Fruit fly (Drosophila melanogaster) whole organism, embryonic: Measurements from ENCODE around the gene sv.
A peak's percentile ranks its signal among the peaks of the same experiment; 100 is the strongest.

ENCODE experiments used
- ATbp ChIP-seq: fragments of 200-800 bp; sonication (Bioruptor generic); optimal IDR thresholded peaks from 2 replicates; lab custom pipeline; 2017; ENCODE audit warnings: missing biosample characterization, mild to moderate bottlenecking, missing genetic modification characterization, missing genetic modification reagents
- CG10321 ChIP-seq: fragments of 200-800 bp; sonication (Bioruptor generic); IDR thresholded peaks from 2 replicates; pipeline ENCODE4 v1.3.6; 2022; ENCODE audit warnings: missing biosample characterization, missing genetic modification characterization
- CG10366 ChIP-seq: fragments of 200-800 bp; sonication (Bioruptor generic); IDR thresholded peaks from 2 replicates; pipeline ENCODE4 v1.3.6; 2022; ENCODE audit warnings: missing biosample characterization, missing genetic modification characterization
- CG12769 ChIP-seq: fragments of 200-800 bp; sonication (Bioruptor generic); optimal IDR thresholded peaks from 2 replicates; lab custom pipeline; 2019; ENCODE audit warnings: missing biosample characterization, mild to moderate bottlenecking, missing genetic modification characterization, moderate library complexity
- CG15514 ChIP-seq: fragments of 200-800 bp; sonication (Bioruptor generic); optimal IDR thresholded peaks from 3 replicates; lab custom pipeline; 2017; ENCODE audit warnings: missing biosample characterization, missing genetic modification characterization, mild to moderate bottlenecking, moderate library complexity, missing genetic modification reagents
- CG1647 ChIP-seq: fragments of 200-800 bp; sonication (Bioruptor generic); optimal IDR thresholded peaks from 3 replicates; lab custom pipeline; 2016; ENCODE audit warnings: missing biosample characterization, missing genetic modification characterization
- CG16779 ChIP-seq: fragments of 200-800 bp; sonication (Bioruptor generic); IDR thresholded peaks from 2 replicates; pipeline ENCODE4 v1.3.6; 2022; ENCODE audit warnings: missing biosample characterization, missing genetic modification characterization
- CG17361 ChIP-seq: fragments of 200-800 bp; sonication (Bioruptor generic); IDR thresholded peaks from 3 replicates; pipeline ENCODE4 v1.3.6; 2022; ENCODE audit warnings: missing biosample characterization, missing genetic modification characterization
- CG17568 ChIP-seq: fragments of 200-800 bp; sonication (Bioruptor generic); optimal IDR thresholded peaks from 2 replicates; lab custom pipeline; 2018; ENCODE audit warnings: missing biosample characterization, mild to moderate bottlenecking, missing genetic modification characterization, moderate library complexity
- CG18262 ChIP-seq: fragments of 200-800 bp; optimal IDR thresholded peaks from 3 replicates; lab custom pipeline; 2019; ENCODE audit warnings: missing biosample characterization, mild to moderate bottlenecking, missing genetic modification characterization, moderate library complexity
- CG2875 ChIP-seq: fragments of 200-800 bp; sonication (Bioruptor generic); optimal IDR thresholded peaks from 2 replicates; lab custom pipeline; 2017; ENCODE audit warnings: missing biosample characterization, mild to moderate bottlenecking, missing genetic modification characterization, missing genetic modification reagents
- CG30403 ChIP-seq: fragments of 200-800 bp; sonication (Bioruptor generic); optimal IDR thresholded peaks from 3 replicates; lab custom pipeline; 2016; ENCODE audit warnings: missing biosample characterization, missing genetic modification characterization
- CG32532 ChIP-seq: fragments of 200-800 bp; sonication (Bioruptor generic); IDR thresholded peaks from 2 replicates; pipeline ENCODE4 v1.3.6; 2022; ENCODE audit warnings: missing biosample characterization, missing genetic modification characterization
- CG3838 ChIP-seq: fragments of 200-800 bp; sonication (Bioruptor generic); optimal IDR thresholded peaks from 3 replicates; lab custom pipeline; 2016; ENCODE audit warnings: missing biosample characterization, missing genetic modification characterization
- CG3847 ChIP-seq: fragments of 200-800 bp; sonication (Bioruptor generic); IDR thresholded peaks from 2 replicates; pipeline ENCODE4 v1.3.6; 2022; ENCODE audit warnings: missing biosample characterization, missing genetic modification characterization
- CG42726 ChIP-seq: fragments of 200-800 bp; sonication (Bioruptor generic); IDR thresholded peaks from 2 replicates; pipeline ENCODE4 v1.3.6; 2022; ENCODE audit warnings: missing biosample characterization, missing genetic modification characterization; ENCODE audit not compliant: partially characterized antibody
- CG4360 ChIP-seq: fragments of 200-800 bp; sonication (Bioruptor generic); IDR thresholded peaks from 2 replicates; pipeline ENCODE4 v1.3.6; 2022; ENCODE audit warnings: missing biosample characterization, missing genetic modification characterization
- CG4617 ChIP-seq: fragments of 200-800 bp; sonication (Bioruptor generic); optimal IDR thresholded peaks from 3 replicates; lab custom pipeline; 2016; ENCODE audit warnings: missing biosample characterization, missing genetic modification characterization, borderline replicate concordance
- CG7271 ChIP-seq: fragments of 200-800 bp; sonication (Bioruptor generic); optimal IDR thresholded peaks from 2 replicates; lab custom pipeline; 2018; ENCODE audit warnings: missing biosample characterization, mild to moderate bottlenecking, missing genetic modification characterization, moderate library complexity
- CG7987 ChIP-seq: fragments of 200-800 bp; sonication (Bioruptor generic); optimal IDR thresholded peaks from 2 replicates; lab custom pipeline; 2018; ENCODE audit warnings: missing biosample characterization, mild to moderate bottlenecking, missing genetic modification characterization, moderate library complexity
- CG8944 ChIP-seq: fragments of 200-800 bp; sonication (Bioruptor generic); optimal IDR thresholded peaks from 3 replicates; lab custom pipeline; 2016; ENCODE audit warnings: missing biosample characterization, missing genetic modification characterization
- Camta ChIP-seq: fragments of 200-800 bp; sonication (Bioruptor generic); optimal IDR thresholded peaks from 2 replicates; lab custom pipeline; 2016; ENCODE audit warnings: missing biosample characterization, missing genetic modification characterization
- Dfd ChIP-seq, 2 experiments: fragments of >200 bp; optimal IDR thresholded peaks; 2 replicates each; lab custom pipeline; 2017; ENCODE audit warnings: missing biosample characterization in 2 of 2, missing genetic modification characterization in 2 of 2
- Dll ChIP-seq: fragments of 200-800 bp; sonication (Bioruptor generic); IDR thresholded peaks from 4 replicates; pipeline ENCODE4 v1.3.6; 2022; ENCODE audit warnings: missing biosample characterization, missing genetic modification characterization; ENCODE audit not compliant: partially characterized antibody
- Hey ChIP-seq: fragments of 200-800 bp; sonication (Bioruptor generic); optimal IDR thresholded peaks from 3 replicates; lab custom pipeline; 2018; ENCODE audit warnings: missing biosample characterization, mild to moderate bottlenecking, missing genetic modification characterization
- HmgZ ChIP-seq: fragments of 200-800 bp; sonication (Bioruptor generic); optimal IDR thresholded peaks from 2 replicates; lab custom pipeline; 2018; ENCODE audit warnings: missing biosample characterization, mild to moderate bottlenecking, missing genetic modification characterization
- Hmr ChIP-seq: fragments of 200-800 bp; sonication (Bioruptor generic); optimal IDR thresholded peaks from 3 replicates; lab custom pipeline; 2017; ENCODE audit warnings: mild to moderate bottlenecking, missing biosample characterization, missing genetic modification reagents, missing genetic modification characterization
- MBD-R2 ChIP-seq: fragments of 200-800 bp; sonication (Bioruptor generic); IDR thresholded peaks from 2 replicates; pipeline ENCODE4 v1.3.6; 2022; ENCODE audit warnings: missing biosample characterization, missing genetic modification characterization
- NC2α ChIP-seq: fragments of 200-800 bp; sonication (Bioruptor generic); optimal IDR thresholded peaks from 2 replicates; lab custom pipeline; 2016; ENCODE audit warnings: missing biosample characterization, missing genetic modification characterization
- NC2β ChIP-seq: fragments of 200-800 bp; sonication (Bioruptor generic); optimal IDR thresholded peaks from 2 replicates; lab custom pipeline; 2016; ENCODE audit warnings: missing biosample characterization, missing genetic modification characterization
- Oli ChIP-seq: fragments of 200-800 bp; sonication (Bioruptor generic); optimal IDR thresholded peaks from 2 replicates; lab custom pipeline; 2018; ENCODE audit warnings: missing biosample characterization, mild to moderate bottlenecking, missing genetic modification characterization, moderate library complexity
- Ravus ChIP-seq: fragments of 200-800 bp; sonication (Bioruptor generic); IDR thresholded peaks from 2 replicates; pipeline ENCODE4 v1.3.6; 2022; ENCODE audit warnings: missing biosample characterization, missing genetic modification characterization
- Spps ChIP-seq: fragments of 200-800 bp; sonication (Bioruptor generic); optimal IDR thresholded peaks from 2 replicates; lab custom pipeline; 2018; ENCODE audit warnings: missing biosample characterization, mild to moderate bottlenecking, missing genetic modification characterization
- TFAM ChIP-seq: fragments of 200-800 bp; sonication (Bioruptor generic); optimal IDR thresholded peaks from 2 replicates; lab custom pipeline; 2017; ENCODE audit warnings: missing biosample characterization, missing genetic modification characterization, inconsistent platforms
- ato ChIP-seq: fragments of 200-800 bp; sonication (Bioruptor generic); IDR thresholded peaks from 2 replicates; pipeline ENCODE4 v1.3.6; 2022; ENCODE audit warnings: missing biosample characterization, missing genetic modification characterization; ENCODE audit not compliant: partially characterized antibody
- ewg ChIP-seq: fragments of 200-800 bp; sonication (Bioruptor generic); optimal IDR thresholded peaks from 3 replicates; lab custom pipeline; 2017; ENCODE audit warnings: mild to moderate bottlenecking, missing biosample characterization, missing genetic modification reagents, missing genetic modification characterization
- gcm2 ChIP-seq: fragments of 200-800 bp; sonication (Bioruptor generic); optimal IDR thresholded peaks from 2 replicates; lab custom pipeline; 2016; ENCODE audit warnings: missing biosample characterization, missing genetic modification characterization
- gem ChIP-seq: fragments of 200-800 bp; sonication (Bioruptor generic); optimal IDR thresholded peaks from 2 replicates; lab custom pipeline; 2019; ENCODE audit warnings: missing biosample characterization, mild to moderate bottlenecking, missing genetic modification characterization, moderate library complexity
- mirr ChIP-seq: fragments of 200-800 bp; sonication (Bioruptor generic); optimal IDR thresholded peaks from 3 replicates; lab custom pipeline; 2018; ENCODE audit warnings: missing biosample characterization, mild to moderate bottlenecking, missing genetic modification characterization
- nerfin-2 ChIP-seq: fragments of 200-800 bp; sonication (Bioruptor generic); IDR thresholded peaks from 2 replicates; pipeline ENCODE4 v1.3.6; 2022; ENCODE audit warnings: missing biosample characterization, missing genetic modification characterization; ENCODE audit not compliant: partially characterized antibody
- nmo ChIP-seq: fragments of 200-800 bp; sonication (Bioruptor generic); optimal IDR thresholded peaks from 2 replicates; lab custom pipeline; 2018; ENCODE audit warnings: missing biosample characterization, mild to moderate bottlenecking, missing genetic modification characterization, moderate library complexity
- pho ChIP-seq: fragments of 200-800 bp; sonication (Bioruptor generic); optimal IDR thresholded peaks from 2 replicates; lab custom pipeline; 2016; ENCODE audit warnings: missing biosample characterization, missing genetic modification characterization
- pita ChIP-seq: fragments of 200-800 bp; sonication (Bioruptor generic); optimal IDR thresholded peaks from 2 replicates; lab custom pipeline; 2017; ENCODE audit warnings: missing biosample characterization, mild to moderate bottlenecking, missing genetic modification characterization
- repo ChIP-seq: fragments of 200-800 bp; sonication (Bioruptor generic); optimal IDR thresholded peaks from 2 replicates; lab custom pipeline; 2016; ENCODE audit warnings: missing biosample characterization, missing genetic modification characterization
- tio ChIP-seq: fragments of 200-800 bp; sonication (Bioruptor generic); optimal IDR thresholded peaks from 2 replicates; lab custom pipeline; 2017; ENCODE audit warnings: missing biosample characterization, missing genetic modification characterization, inconsistent platforms
- ttk ChIP-seq: fragments of 200-800 bp; sonication (Bioruptor generic); IDR thresholded peaks from 2 replicates; pipeline ENCODE4 v2.1.2; 2022; ENCODE audit warnings: missing biosample characterization, missing genetic modification characterization
- unpg ChIP-seq: fragments of 200-800 bp; sonication (Bioruptor generic); optimal IDR thresholded peaks from 3 replicates; lab custom pipeline; 2018; ENCODE audit warnings: missing biosample characterization, mild to moderate bottlenecking, missing genetic modification characterization, moderate library complexity
- wor ChIP-seq: fragments of 200-800 bp; sonication (Bioruptor generic); IDR thresholded peaks from 2 replicates; pipeline ENCODE4 v1.3.6; 2022; ENCODE audit warnings: missing biosample characterization, missing genetic modification characterization

Gene sv

DNA sequence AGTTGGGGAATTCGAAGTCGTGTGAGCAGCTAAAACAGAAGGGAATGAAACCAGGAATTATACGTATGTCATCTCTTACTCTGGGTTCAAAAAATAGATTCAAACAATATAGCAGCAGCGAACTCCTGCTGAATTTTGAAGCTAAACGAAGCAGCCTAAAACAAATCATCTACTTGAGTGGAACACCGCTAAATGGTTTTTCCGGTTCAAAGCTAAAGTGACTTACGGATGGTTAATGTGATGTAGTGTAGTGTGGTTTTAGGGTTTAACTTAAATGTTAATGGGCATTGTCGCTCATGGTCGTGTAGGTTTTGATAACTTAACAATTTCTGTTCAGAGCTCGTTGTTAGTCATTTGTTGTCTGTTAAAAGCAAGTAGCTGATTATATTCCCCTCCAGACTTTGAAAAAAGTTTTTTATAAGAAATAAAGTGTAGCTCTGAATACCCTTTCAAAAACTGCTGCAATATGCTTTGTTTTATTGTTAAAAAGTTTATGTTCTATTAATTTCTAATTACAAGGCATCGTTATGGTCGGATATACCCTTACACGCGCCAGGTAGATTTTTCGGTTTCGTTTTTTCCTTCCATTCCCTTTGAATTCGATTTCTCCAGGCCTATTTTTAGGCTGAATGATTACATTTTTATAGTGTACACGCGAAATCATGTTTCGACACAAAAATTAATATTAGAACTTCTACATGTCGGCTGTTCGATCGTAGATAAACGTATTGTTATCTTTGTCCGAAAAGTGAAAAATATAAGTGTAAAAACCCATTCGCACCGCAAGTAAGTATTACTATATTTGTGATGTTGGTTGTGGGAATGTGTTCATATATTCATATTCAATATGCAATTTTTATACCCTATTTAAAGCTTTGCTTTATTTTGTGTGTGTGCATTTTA, 24.5 kb downstream of the sv start (continued):
- TF ChIP-seq CG3847 (GFP tag; lab: Robert Waterston, UW) (no peak), pita (GFP tag; lab: Kevin White, UChicago) (peak; percentile 89), Dfd (GFP tag; optimal IDR thresholded peaks at IDR 0.05; lab: Kevin White, UChicago) (no peak), MBD-R2 (GFP tag; lab: Robert Waterston, UW) (no peak; the same call in 1 of the 2 replicates), Camta (GFP tag; lab: Kevin White, UChicago) (peak; percentile 95), CG2875 (GFP tag; lab: Kevin White, UChicago) (peak; percentile 92), CG17361 (GFP tag; lab: Robert Waterston, UW) (peak; percentile 96; the same call in 2 of the 3 replicates), CG3838 (peak; percentile 80), repo (GFP tag; lab: Kevin White, UChicago) (peak; percentile 79), pho (GFP tag; lab: Kevin White, UChicago) (peak; percentile 90), Oli (no peak), CG4617 (GFP tag; lab: Kevin White, UChicago) (peak; percentile 79), CG7987 (GFP tag; lab: Kevin White, UChicago) (peak; percentile 91), CG17568 (GFP tag; lab: Kevin White, UChicago) (peak; percentile 94), CG18262 (tag; lab: Kevin White, UChicago) (peak; percentile 96), CG42726 (GFP tag; lab: Robert Waterston, UW) (no peak), CG4360 (GFP tag; lab: Robert Waterston, UW) (no peak; the same call in 1 of the 2 replicates), NC2α (peak; percentile 80), mirr (GFP tag; lab: Kevin White, UChicago) (no peak), unpg (GFP tag; lab: Kevin White, UChicago) (peak; percentile 96), ATbp (GFP tag; lab: Kevin White, UChicago) (peak; percentile 92), ewg (peak; percentile 89), CG15514 (GFP tag; lab: Kevin White, UChicago) (no peak), nerfin-2 (GFP tag; lab: Robert Waterston, UW) (no peak), gem (peak; percentile 98), nmo (peak; percentile 94), Ravus (GFP tag; lab: Robert Waterston, UW) (peak; percentile 69), CG16779 (GFP tag; lab: Robert Waterston, UW) (no peak; the same call in 1 of the 2 replicates), wor (GFP tag; lab: Robert Waterston, UW) (no peak), tio (GFP tag; lab: Kevin White, UChicago) (peak; percentile 92), TFAM (GFP tag; lab: Kevin White, UChicago) (peak; percentile 86), CG7271 (tag; lab: Kevin White, UChicago) (peak; percentile 85), CG10321 (GFP tag; lab: Robert Waterston, UW) (peak; percentile 63; the same call in 1 of the 2 replicates), CG32532 (GFP tag; lab: Robert Waterston, UW) (no peak), CG10366 (GFP tag; lab: Robert Waterston, UW) (no peak), gcm2 (GFP tag; lab: Kevin White, UChicago) (peak; percentile 83), CG12769 (peak; percentile 86), CG30403 (GFP tag; lab: Kevin White, UChicago) (peak; percentile 94), ato (GFP tag; lab: Robert Waterston, UW) (no peak), Hmr (GFP tag; lab: Kevin White, UChicago) (no peak), Spps (tag; lab: Kevin White, UChicago) (peak; percentile 87), CG1647 (GFP tag; lab: Kevin White, UChicago) (peak; percentile 88), NC2β (GFP tag; lab: Kevin White, UChicago) (peak; percentile 93), ttk (GFP tag; lab: Robert Waterston, UW) (no peak; the same call in 1 of the 2 replicates), HmgZ (tag; lab: Kevin White, UChicago) (peak; percentile 89), Dll (GFP tag; lab: Robert Waterston, UW) (no peak), CG8944 (GFP tag; lab: Kevin White, UChicago) (peak; percentile 92), Hey (tag; lab: Kevin White, UChicago) (no peak)
